Worm (Caenorhabditis elegans): ENCODE data around the gene exc-9.

exc-9 gene

ce11 chrIV:7902221-7902904 is 38.5 kb downstream of the exc-9 start, which contains the start of gene arp-11 (continued):
- TF ChIP-seq pha-4 (GFP tag; IDR thresholded peaks at IDR 0.05) (peak; percentile 46), pha-4 (tag; optimal IDR thresholded peaks at IDR 0.05) (peak; percentile 78), madf-9 (GFP tag; conservative IDR thresholded peaks at IDR 0.05) (no peak), daf-12 (tag; optimal IDR thresholded peaks at IDR 0.05) (no peak), zfp-2 (tag; optimal IDR thresholded peaks at IDR 0.05) (no peak), lin-15B (tag; optimal IDR thresholded peaks at IDR 0.05) (no peak), nhr-48 (tag; optimal IDR thresholded peaks at IDR 0.05) (peak; percentile 25), F49E8.2 (tag; optimal IDR thresholded peaks at IDR 0.05; ENCODE audit: borderline replicate concordance) (no peak), ztf-11 (tag; optimal IDR thresholded peaks at IDR 0.05) (no peak), tra-1 (GFP tag; IDR thresholded peaks at IDR 0.05) (0 out of 2 replicates have a peak, but pooled peaks have one; percentile 25), T26A8.4 (GFP tag; IDR thresholded peaks at IDR 0.05) (no peak), vab-7 (GFP tag; IDR thresholded peaks at IDR 0.05) (no peak), lsy-2 (tag; optimal IDR thresholded peaks at IDR 0.05) (peak; percentile 75 to 98), F10B5.3 (tag; optimal IDR thresholded peaks at IDR 0.05) (no peak), unc-62 (GFP tag; optimal IDR thresholded peaks at IDR 0.05 in 1 of 2) (no peak), unc-62 (tag; optimal IDR thresholded peaks at IDR 0.05) (no peak), ceh-20 (GFP tag; IDR thresholded peaks at IDR 0.05) (0 out of 2 replicates have a peak, but pooled peaks have one; percentile 29), T20F7.1 (GFP tag; optimal IDR thresholded peaks at IDR 0.05) (peak; percentile 67), zfp-3 (GFP tag; conservative IDR thresholded peaks at IDR 0.05) (0 out of 2 replicates have a peak, but pooled peaks have one; percentile 43), nhr-42 (GFP tag; IDR thresholded peaks at IDR 0.05) (no peak), dmd-9 (GFP tag; IDR thresholded peaks at IDR 0.05) (no peak), lin-29 (GFP tag; IDR thresholded peaks at IDR 0.05) (no peak), madf-5 (GFP tag; IDR thresholded peaks at IDR 0.05) (no peak), ama-1 (optimal IDR thresholded peaks at IDR 0.05) (no peak), daf-19 (GFP tag; conservative IDR thresholded peaks at IDR 0.05) (no peak), spr-1 (tag; optimal IDR thresholded peaks at IDR 0.05) (no peak), daf-8 (GFP tag; IDR thresholded peaks at IDR 0.05) (no peak), lin-39 (tag; optimal IDR thresholded peaks at IDR 0.05) (no peak), Y5F2A.4 (GFP tag; optimal IDR thresholded peaks at IDR 0.05) (no peak), hlh-11 (tag; optimal IDR thresholded peaks at IDR 0.05) (peak; percentile 74), nhr-76 (tag; optimal IDR thresholded peaks at IDR 0.05) (no peak), arid-1 (GFP tag; conservative IDR thresholded peaks at IDR 0.05) (peak; percentile 69; the same call in 1 of the 2 replicates), ztf-7 (tag; optimal IDR thresholded peaks at IDR 0.05) (no peak), R02D3.7 (tag; optimal IDR thresholded peaks at IDR 0.05) (no peak), ceh-44 (GFP tag; IDR thresholded peaks at IDR 0.05) (no peak), daf-16 (GFP tag; optimal IDR thresholded peaks at IDR 0.05) (peak in 1 of 2 experiments; percentile 5), daf-16 (tag; optimal IDR thresholded peaks at IDR 0.05) (peak; percentile 77), pqm-1 (tag; optimal IDR thresholded peaks at IDR 0.05) (no peak), mxl-2 (GFP tag; conservative IDR thresholded peaks at IDR 0.05) (no peak), hlh-30 (tag; optimal IDR thresholded peaks at IDR 0.05; ENCODE audit: insufficient read depth) (peak; percentile 79), nhr-25 (tag; optimal IDR thresholded peaks at IDR 0.05; ENCODE audit: borderline replicate concordance, insufficient read depth) (no peak), tag-97 (GFP tag; IDR thresholded peaks at IDR 0.05) (no peak), cey-2 (tag; optimal IDR thresholded peaks at IDR 0.05; ENCODE audit: borderline replicate concordance, insufficient read depth) (no peak), mep-1 (tag; optimal IDR thresholded peaks at IDR 0.05) (peak; percentile 83), ceh-82 (tag; optimal IDR thresholded peaks at IDR 0.05) (no peak), sdz-12 (GFP tag; optimal IDR thresholded peaks at IDR 0.05) (no peak), lir-3 (tag; optimal IDR thresholded peaks at IDR 0.05) (no peak), gei-8 (GFP tag; optimal IDR thresholded peaks at IDR 0.05) (no peak), mes-2 (tag; optimal IDR thresholded peaks at IDR 0.05; ENCODE audit: poor library complexity, severe bottlenecking) (peak; percentile 80), dmd-8 (GFP tag; IDR thresholded peaks at IDR 0.05) (no peak)
